Worm (Caenorhabditis elegans) whole organism, L2 larva: ENCODE results near the gene C09F5.3.
A peak's percentile ranks its signal among the peaks of the same experiment; 100 is the strongest.

Experiments used
- F13H6.1 ChIP-seq: sonication (generic microtip); optimal IDR thresholded peaks from 2 replicates; lab custom pipeline; 2016; ENCODE audit warnings: missing genetic modification characterization, missing compliant biosample characterization
- R02D3.7 ChIP-seq: fragments of 150-350 bp; optimal IDR thresholded peaks from 2 replicates; lab custom pipeline; 2014; ENCODE audit warnings: missing biosample characterization, missing genetic modification characterization
- ZK546.5 ChIP-seq: sonication (generic microtip); optimal IDR thresholded peaks from 2 replicates; lab custom pipeline; 2017; ENCODE audit warnings: missing biosample characterization, missing genetic modification characterization
- alr-1 ChIP-seq: fragments of 150-350 bp; optimal IDR thresholded peaks from 2 replicates; lab custom pipeline; 2014; ENCODE audit warnings: missing biosample characterization, missing genetic modification characterization
- blmp-1 ChIP-seq: sonication (generic microtip); optimal IDR thresholded peaks from 2 replicates; lab custom pipeline; 2017; ENCODE audit warnings: missing genetic modification characterization, mild to moderate bottlenecking, missing compliant biosample characterization, antibody characterized with exemption, moderate library complexity; ENCODE audit not compliant: insufficient read depth
- ceh-16 ChIP-seq: fragments of 150-350 bp; optimal IDR thresholded peaks from 2 replicates; lab custom pipeline; 2014; ENCODE audit warnings: missing biosample characterization, missing genetic modification characterization
- ceh-82 ChIP-seq: fragments of 150-350 bp; optimal IDR thresholded peaks from 2 replicates; lab custom pipeline; 2014; ENCODE audit warnings: missing biosample characterization, missing genetic modification characterization
- crh-2 ChIP-seq: sonication (generic microtip); optimal IDR thresholded peaks from 2 replicates; lab custom pipeline; 2017; ENCODE audit warnings: missing biosample characterization, missing genetic modification characterization
- elt-3 ChIP-seq: sonication (generic microtip); optimal IDR thresholded peaks from 2 replicates; lab custom pipeline; 2017; ENCODE audit warnings: missing biosample characterization, missing genetic modification characterization
- fos-1 ChIP-seq: fragments of 150-350 bp; optimal IDR thresholded peaks from 2 replicates; lab custom pipeline; 2014; ENCODE audit warnings: missing biosample characterization, missing genetic modification characterization
- gmeb-1 ChIP-seq: fragments of 150-350 bp; optimal IDR thresholded peaks from 2 replicates; lab custom pipeline; 2014; ENCODE audit warnings: missing biosample characterization, missing genetic modification characterization
- lin-11 ChIP-seq: fragments of 150-350 bp; sonication (generic microtip); optimal IDR thresholded peaks from 2 replicates; lab custom pipeline; 2014; ENCODE audit warnings: missing biosample characterization, missing genetic modification characterization, inconsistent platforms, mixed read lengths
- mbf-1 ChIP-seq: sonication (generic microtip); optimal IDR thresholded peaks from 2 replicates; lab custom pipeline; 2017; ENCODE audit warnings: missing biosample characterization, missing genetic modification characterization
- nhr-10 ChIP-seq: sonication (generic microtip); optimal IDR thresholded peaks from 2 replicates; lab custom pipeline; 2017; ENCODE audit warnings: missing biosample characterization, missing genetic modification characterization
- nhr-11 ChIP-seq: fragments of 150-350 bp; optimal IDR thresholded peaks from 2 replicates; lab custom pipeline; 2014; ENCODE audit warnings: missing biosample characterization, missing genetic modification characterization
- nhr-129 ChIP-seq: fragments of 150-350 bp; optimal IDR thresholded peaks from 2 replicates; lab custom pipeline; 2014; ENCODE audit warnings: missing biosample characterization, missing genetic modification characterization
- nhr-21 ChIP-seq: fragments of 150-350 bp; optimal IDR thresholded peaks from 2 replicates; lab custom pipeline; 2014; ENCODE audit warnings: missing biosample characterization, missing genetic modification characterization
- nhr-23 ChIP-seq: fragments of 150-350 bp; optimal IDR thresholded peaks from 2 replicates; lab custom pipeline; 2014; ENCODE audit warnings: missing biosample characterization, missing genetic modification reagents, missing genetic modification characterization
- nhr-237 ChIP-seq: fragments of 150-350 bp; optimal IDR thresholded peaks from 2 replicates; lab custom pipeline; 2014; ENCODE audit warnings: missing biosample characterization, missing genetic modification characterization
- nhr-25 ChIP-seq: fragments of 150-350 bp; sonication (generic microtip); optimal IDR thresholded peaks from 3 replicates; lab custom pipeline; 2014; ENCODE audit warnings: missing biosample characterization, missing genetic modification characterization
- peb-1 ChIP-seq: fragments of 150-350 bp; optimal IDR thresholded peaks from 2 replicates; lab custom pipeline; 2014; ENCODE audit warnings: missing biosample characterization, missing genetic modification characterization
- sem-4 ChIP-seq: fragments of 150-350 bp; optimal IDR thresholded peaks from 2 replicates; lab custom pipeline; 2014; ENCODE audit warnings: missing biosample characterization, missing genetic modification reagents, missing genetic modification characterization
- skn-1 ChIP-seq: sonication (generic microtip); optimal IDR thresholded peaks from 2 replicates; lab custom pipeline; 2017; ENCODE audit warnings: missing biosample characterization, missing genetic modification characterization
- sma-3 ChIP-seq: sonication (generic microtip); optimal IDR thresholded peaks from 2 replicates; lab custom pipeline; 2016; ENCODE audit warnings: missing genetic modification reagents, missing genetic modification characterization, missing compliant biosample characterization
- sma-9 ChIP-seq, 2 experiments: fragments of 150-350 bp in 1 of 2; sonication (generic microtip) in 1 of 2; optimal IDR thresholded peaks; 2 replicates each; lab custom pipeline; 2014 to 2016; ENCODE audit warnings: missing genetic modification characterization in 2 of 2, mild to moderate bottlenecking in 1 of 2, missing biosample characterization in 1 of 2, missing compliant biosample characterization in 1 of 2, missing genetic modification reagents in 1 of 2, moderate library complexity in 1 of 2
- snpc-4 ChIP-seq: fragments of 150-350 bp; optimal IDR thresholded peaks from 2 replicates; lab custom pipeline; 2014; ENCODE audit warnings: missing biosample characterization, missing genetic modification characterization
- unc-39 ChIP-seq: fragments of 150-350 bp; optimal IDR thresholded peaks from 2 replicates; lab custom pipeline; 2014; ENCODE audit warnings: missing biosample characterization, missing genetic modification characterization
- unc-62 ChIP-seq: fragments of 150-350 bp; optimal IDR thresholded peaks from 2 replicates; lab custom pipeline; 2014; ENCODE audit warnings: missing biosample characterization, missing genetic modification reagents, missing genetic modification characterization
- zag-1 ChIP-seq: fragments of 150-350 bp; optimal IDR thresholded peaks from 2 replicates; lab custom pipeline; 2014; ENCODE audit warnings: missing biosample characterization, missing genetic modification characterization
- ztf-1 ChIP-seq: fragments of 200-800 bp; sonication (Bioruptor generic); conservative IDR thresholded peaks from 2 replicates; pipeline ENCODE4 v1.3.6; 2022; ENCODE audit warnings: missing genetic modification characterization, missing compliant biosample characterization
- ztf-11 ChIP-seq: sonication (generic microtip); optimal IDR thresholded peaks from 2 replicates; lab custom pipeline; 2017; ENCODE audit warnings: missing biosample characterization, missing genetic modification characterization

Gene C09F5.3

DNA sequence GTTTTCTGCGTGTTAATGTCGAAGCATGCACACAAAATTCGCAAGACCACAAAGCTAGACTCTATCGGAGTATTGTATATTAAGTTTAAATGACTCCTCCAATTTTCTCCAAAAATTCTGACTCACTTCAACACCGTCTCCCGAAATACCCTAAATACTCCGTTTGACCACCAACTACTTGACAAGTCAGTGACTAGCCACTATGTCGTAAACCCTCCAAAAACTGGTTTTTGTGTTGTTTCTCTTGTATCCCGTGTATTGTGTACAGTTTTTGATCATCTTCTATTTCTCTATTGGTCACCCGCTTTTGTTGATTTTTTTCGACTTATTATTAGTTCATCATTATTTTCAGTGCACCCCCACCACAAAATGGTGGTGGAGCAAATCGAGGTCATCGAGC, 6.7 kb downstream of the C09F5.3 start, which contains the start of gene C09F5.1:
TSS of gene C09F5.1 (plus strand) at position 353 of the 400 bp plus-strand sequence.
- peak; percentile 49 for TF ChIP-seq nhr-25 (tag; lab: Kevin White, UChicago)
- peak; percentile 17 for TF ChIP-seq nhr-129 (tag; lab: Kevin White, UChicago)
- no peak for TF ChIP-seq unc-62 (GFP tag; lab: Kevin White, UChicago)
- no peak for TF ChIP-seq snpc-4 (tag; lab: Kevin White, UChicago)
- TF ChIP-seq nhr-237 (tag; lab: Kevin White, UChicago), result no peak

DNA sequence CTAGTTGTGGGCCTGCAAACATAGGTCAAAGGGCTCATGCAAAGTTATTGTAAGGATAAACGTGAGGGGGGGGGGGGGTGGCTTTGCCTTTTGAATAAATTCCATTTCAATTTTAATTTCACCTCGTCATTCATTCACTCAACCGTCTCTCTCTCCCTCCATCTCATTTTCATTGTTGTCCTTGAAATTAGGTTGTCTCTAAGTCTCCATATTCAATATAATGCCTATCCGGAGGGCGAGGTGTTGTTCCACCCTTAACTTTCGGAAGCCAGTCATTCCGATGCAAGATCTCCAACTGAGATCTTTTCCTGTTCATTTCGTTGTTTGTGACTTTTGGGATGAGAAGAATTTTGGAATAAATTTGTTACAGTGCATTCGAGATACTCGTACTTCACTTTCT, 7.8 kb downstream of the C09F5.3 start:
- TF ChIP-seq alr-1 (tag; lab: Kevin White, UChicago) (no peak), blmp-1 (peak; percentile 24), nhr-25 (tag; lab: Kevin White, UChicago) (peak; percentile 52), ZK546.5 (tag; lab: Kevin White, UChicago) (no peak), sem-4 (tag; lab: Kevin White, UChicago) (peak; percentile 1), nhr-10 (tag; lab: Kevin White, UChicago) (no peak), nhr-237 (tag; lab: Kevin White, UChicago) (no peak)

DNA sequence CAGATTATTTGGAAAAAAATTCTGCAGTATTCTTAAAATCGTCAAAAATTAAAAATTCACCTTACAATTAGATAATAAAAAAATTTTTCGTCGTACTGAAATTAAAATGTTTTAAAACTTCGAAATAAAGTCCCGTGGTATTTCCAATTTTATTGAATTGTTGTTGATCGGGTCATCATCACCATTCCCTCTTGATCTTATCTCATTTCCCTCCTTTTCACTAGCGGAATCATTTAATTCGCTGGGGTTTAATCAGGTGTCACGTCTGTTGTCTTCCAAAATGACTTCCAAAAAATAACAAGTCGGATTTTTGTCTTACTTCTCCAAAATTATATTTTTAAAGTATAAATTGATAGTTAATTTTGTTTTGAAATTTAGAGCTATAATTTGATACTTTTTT, 8.4 kb downstream of the C09F5.3 start:
- TF ChIP-seq blmp-1 (no peak), peb-1 (no peak), nhr-25 (tag; lab: Kevin White, UChicago) (peak; percentile 33)

DNA sequence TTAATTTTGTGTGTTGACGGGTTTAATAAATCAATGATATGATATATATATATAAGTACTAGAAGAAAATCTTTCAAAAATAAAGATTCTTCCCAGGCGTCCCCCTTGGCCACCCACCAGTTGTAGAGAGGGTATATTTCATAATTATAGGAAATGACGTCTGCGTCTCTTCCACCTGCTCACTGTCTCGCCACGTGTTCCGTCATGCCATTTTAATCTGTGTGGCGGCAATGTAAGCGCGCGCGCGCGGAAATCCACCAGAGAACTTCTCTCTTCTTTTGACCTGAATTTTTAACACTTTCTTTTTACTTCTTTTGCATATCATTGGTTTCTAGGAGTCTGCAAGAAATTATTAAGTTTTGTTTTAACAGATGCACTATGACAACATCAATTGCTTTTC, 10.7 kb downstream of the C09F5.3 start:
- TF ChIP-seq nhr-25 (tag; lab: Kevin White, UChicago), result peak; percentile 26
- no peak for TF ChIP-seq F13H6.1 (tag; lab: Kevin White, UChicago)

DNA sequence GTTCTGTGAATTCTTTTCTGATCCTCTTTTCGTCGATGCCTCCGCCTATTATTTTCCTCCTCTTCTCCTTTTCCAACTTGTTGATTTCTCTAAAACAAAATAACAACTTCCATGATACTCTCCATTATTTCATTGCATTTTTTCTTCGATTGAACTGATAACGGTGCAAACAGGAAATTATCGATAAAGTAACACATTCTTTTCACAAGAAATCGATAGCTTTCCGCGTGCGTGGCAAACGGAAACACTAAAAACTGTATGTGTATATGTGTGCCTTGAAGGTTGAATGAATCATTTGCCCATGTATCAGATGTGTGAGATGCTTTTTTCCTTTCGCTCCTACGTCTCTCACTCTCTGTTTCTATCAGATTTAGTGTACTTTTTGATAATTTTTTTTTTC, 13.5 kb downstream of the C09F5.3 start:
- peak; percentile 97 for TF ChIP-seq fos-1 (tag; lab: Kevin White, UChicago)
- no peak for TF ChIP-seq elt-3 (tag; lab: Kevin White, UChicago)
- no peak for TF ChIP-seq ztf-1 (GFP tag; lab: Robert Waterston, UW)
- TF ChIP-seq nhr-237 (tag; lab: Kevin White, UChicago), result no peak
- TF ChIP-seq nhr-11, result no peak
- TF ChIP-seq peb-1, result no peak
- TF ChIP-seq sma-3 (GFP tag; lab: Kevin White, UChicago), result no peak
- peak; percentile 8 for TF ChIP-seq sma-9 (GFP tag; optimal IDR thresholded peaks at IDR 0.05; lab: Kevin White, UChicago)
- no peak for TF ChIP-seq sma-9 (tag; optimal IDR thresholded peaks at IDR 0.05; lab: Kevin White, UChicago)
- TF ChIP-seq crh-2 (tag; lab: Kevin White, UChicago), result peak; percentile 81
- peak; percentile 8 for TF ChIP-seq ceh-16 (tag; lab: Kevin White, UChicago)
- no peak for TF ChIP-seq nhr-21 (tag; lab: Kevin White, UChicago)
- TF ChIP-seq, all 48 proteins: peak for 4

DNA sequence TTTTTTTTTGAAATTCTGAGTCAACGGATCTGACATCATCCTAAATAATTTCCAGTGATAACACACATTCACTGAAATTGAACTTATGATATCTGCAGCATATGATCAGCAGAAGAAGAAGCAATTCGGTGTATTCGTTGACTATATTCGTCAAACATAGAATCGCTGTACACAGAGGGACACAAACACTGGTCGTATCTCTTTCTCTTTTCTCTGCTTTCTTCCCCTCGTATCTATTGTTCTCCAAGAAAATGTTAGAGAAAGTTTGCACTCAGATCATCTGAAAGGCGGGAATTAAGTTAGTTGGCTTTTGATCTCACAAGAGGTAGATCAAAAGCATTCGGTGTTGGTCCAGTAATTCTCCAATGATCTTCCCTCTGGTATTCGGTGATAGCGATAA, 14.5 kb downstream of the C09F5.3 start:
- TF ChIP-seq skn-1, result no peak
- peak; percentile 33 for TF ChIP-seq nhr-25 (tag; lab: Kevin White, UChicago)
- TF ChIP-seq sma-3 (GFP tag; lab: Kevin White, UChicago), result peak; percentile 65
- no peak for TF ChIP-seq gmeb-1 (tag; lab: Kevin White, UChicago)
- no peak for TF ChIP-seq snpc-4 (tag; lab: Kevin White, UChicago)
- TF ChIP-seq lin-11 (tag; lab: Kevin White, UChicago), result no peak
- no peak for TF ChIP-seq zag-1 (tag; lab: Kevin White, UChicago)
- TF ChIP-seq blmp-1, result peak; percentile 24
- no peak for TF ChIP-seq alr-1 (tag; lab: Kevin White, UChicago)
- no peak for TF ChIP-seq fos-1 (tag; lab: Kevin White, UChicago)
- TF ChIP-seq ceh-82, result no peak
- no peak for TF ChIP-seq nhr-23 (tag; lab: Kevin White, UChicago)
- no peak for TF ChIP-seq R02D3.7 (tag; lab: Kevin White, UChicago)
- no peak for TF ChIP-seq nhr-11
- TF ChIP-seq mbf-1 (tag; lab: Kevin White, UChicago), result no peak
- TF ChIP-seq nhr-21 (tag; lab: Kevin White, UChicago), result no peak
- TF ChIP-seq nhr-129 (tag; lab: Kevin White, UChicago), result no peak
- TF ChIP-seq ztf-11 (tag; lab: Kevin White, UChicago), result no peak
- no peak for TF ChIP-seq nhr-237 (tag; lab: Kevin White, UChicago)
- TF ChIP-seq unc-39, result no peak
- TF ChIP-seq unc-62 (GFP tag; lab: Kevin White, UChicago), result no peak
